Worm (Caenorhabditis elegans) whole organism, L2 larva: ENCODE measurements around the gene F54E7.6.

ENCODE experiments used
- ama-1 ChIP-seq: fragments of 150-350 bp; optimal IDR thresholded peaks from 2 replicates; lab custom pipeline; 2018; ENCODE audit warnings: inconsistent platforms
- egl-27 ChIP-seq: sonication (generic microtip); optimal IDR thresholded peaks from 3 replicates; lab custom pipeline; 2017; ENCODE audit warnings: missing biosample characterization, missing genetic modification reagents, missing genetic modification characterization
- elt-3 ChIP-seq: sonication (generic microtip); optimal IDR thresholded peaks from 2 replicates; lab custom pipeline; 2017; ENCODE audit warnings: missing biosample characterization, missing genetic modification characterization
- lin-11 ChIP-seq: fragments of 150-350 bp; sonication (generic microtip); optimal IDR thresholded peaks from 2 replicates; lab custom pipeline; 2014; ENCODE audit warnings: missing biosample characterization, missing genetic modification characterization, inconsistent platforms, mixed read lengths
- nhr-21 ChIP-seq: fragments of 150-350 bp; optimal IDR thresholded peaks from 2 replicates; lab custom pipeline; 2014; ENCODE audit warnings: missing biosample characterization, missing genetic modification characterization
- nhr-77 ChIP-seq: fragments of 150-350 bp; optimal IDR thresholded peaks from 2 replicates; lab custom pipeline; 2014; ENCODE audit warnings: missing biosample characterization, missing genetic modification characterization
- skn-1 ChIP-seq: sonication (generic microtip); optimal IDR thresholded peaks from 2 replicates; lab custom pipeline; 2017; ENCODE audit warnings: missing biosample characterization, missing genetic modification characterization
- snpc-4 ChIP-seq: fragments of 150-350 bp; optimal IDR thresholded peaks from 2 replicates; lab custom pipeline; 2014; ENCODE audit warnings: missing biosample characterization, missing genetic modification characterization
- unc-39 ChIP-seq: fragments of 150-350 bp; optimal IDR thresholded peaks from 2 replicates; lab custom pipeline; 2014; ENCODE audit warnings: missing biosample characterization, missing genetic modification characterization
- unc-55 ChIP-seq: fragments of 150-350 bp; sonication (generic microtip); optimal IDR thresholded peaks from 3 replicates; lab custom pipeline; 2014; ENCODE audit warnings: missing biosample characterization, missing genetic modification reagents, missing genetic modification characterization
- unc-62 ChIP-seq: fragments of 150-350 bp; optimal IDR thresholded peaks from 2 replicates; lab custom pipeline; 2014; ENCODE audit warnings: missing biosample characterization, missing genetic modification reagents, missing genetic modification characterization

DNA sequence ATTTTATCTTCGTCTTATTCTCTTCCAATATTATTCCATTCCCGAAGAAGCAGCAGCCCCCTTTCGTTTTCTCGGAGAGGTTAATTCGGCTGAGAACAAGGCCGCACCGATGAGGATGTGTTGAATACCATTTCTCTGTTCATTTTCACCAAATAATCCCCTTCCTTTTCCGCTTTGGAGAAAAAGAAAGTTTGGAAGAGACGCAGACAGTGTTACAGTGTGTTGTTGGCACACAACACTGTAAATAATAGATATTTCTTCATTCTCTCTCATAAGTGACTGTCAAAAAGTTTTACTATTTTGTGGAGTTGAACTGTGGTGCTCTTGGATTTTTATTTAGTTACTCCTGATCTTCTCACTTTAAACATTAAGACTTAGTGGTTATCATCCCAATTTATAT lies 4.4 kb upstream of the F54E7.6 start:
- no peak for TF ChIP-seq lin-11 (tag; lab: Kevin White, UChicago)
- no peak for TF ChIP-seq snpc-4
- TF ChIP-seq nhr-77: no peak
- TF ChIP-seq unc-62 (GFP tag; lab: Kevin White, UChicago): no peak
- no peak for TF ChIP-seq ama-1
- TF ChIP-seq elt-3 (tag; lab: Kevin White, UChicago): no peak
- no peak for TF ChIP-seq unc-39 (tag; lab: Kevin White, UChicago)
- TF ChIP-seq nhr-21 (tag; lab: Kevin White, UChicago): no peak
- TF ChIP-seq egl-27 (tag; lab: Kevin White, UChicago): no peak
- no peak for TF ChIP-seq skn-1 (tag; lab: Kevin White, UChicago)
- no peak for TF ChIP-seq unc-55 (GFP tag; lab: Kevin White, UChicago)
